Worm (Caenorhabditis elegans) whole organism, L1 larva: ENCODE results near the gene aexr-2.

Experiments
- C34B4.2 ChIP-seq: sonication (generic microtip); optimal IDR thresholded peaks from 2 replicates; lab custom pipeline; 2017; ENCODE audit warnings: mild to moderate bottlenecking, missing genetic modification characterization, missing compliant biosample characterization
- alr-1 ChIP-seq: fragments of 200-800 bp; sonication (Bioruptor generic); optimal IDR thresholded peaks from 2 replicates; lab custom pipeline; 2018; ENCODE audit warnings: borderline replicate concordance, mild to moderate bottlenecking, missing genetic modification characterization, missing compliant biosample characterization
- aly-2 ChIP-seq: fragments of 150-350 bp; optimal IDR thresholded peaks from 2 replicates; lab custom pipeline; 2014; ENCODE audit warnings: missing biosample characterization, missing genetic modification characterization
- blmp-1 ChIP-seq: fragments of 150-350 bp; optimal IDR thresholded peaks from 2 replicates; lab custom pipeline; 2014; ENCODE audit warnings: missing biosample characterization, missing genetic modification characterization
- ceh-8 ChIP-seq: fragments of 200-800 bp; sonication (Bioruptor generic); optimal IDR thresholded peaks from 2 replicates; lab custom pipeline; 2018; ENCODE audit warnings: mild to moderate bottlenecking, missing genetic modification characterization, moderate library complexity, missing compliant biosample characterization
- ceh-90 ChIP-seq: sonication (generic microtip); optimal IDR thresholded peaks from 2 replicates; lab custom pipeline; 2016; ENCODE audit warnings: missing genetic modification characterization, missing compliant biosample characterization
- dpl-1 ChIP-seq, 3 experiments: fragments of 150-350 bp in 2 of 3; sonication (generic microtip) in 1 of 3; optimal IDR thresholded peaks; 2 replicates each; lab custom pipeline; 2014 to 2017; ENCODE audit warnings: missing biosample characterization in 3 of 3, missing genetic modification characterization in 3 of 3, missing genetic modification reagents in 3 of 3
- efl-1 ChIP-seq, 4 experiments: fragments of 150-350 bp; optimal IDR thresholded peaks in 3 of 4; peaks in 1 of 4; 1 replicate in 1 of 4; 2 replicates in 3 of 4; lab custom pipeline; 2014; ENCODE audit warnings: missing biosample characterization in 2 of 4, missing genetic modification characterization in 2 of 4, missing genetic modification reagents in 2 of 4
- efl-3 ChIP-seq: fragments of 200-800 bp; sonication (Bioruptor generic); optimal IDR thresholded peaks from 2 replicates; lab custom pipeline; 2018; ENCODE audit warnings: mild to moderate bottlenecking, missing genetic modification characterization, missing compliant biosample characterization
- egl-13 ChIP-seq: sonication (generic microtip); optimal IDR thresholded peaks from 2 replicates; lab custom pipeline; 2016; ENCODE audit warnings: missing genotype, missing genetic modification reagents, missing genetic modification characterization, missing compliant biosample characterization
- egl-27 ChIP-seq, 2 experiments: fragments of 150-350 bp in 1 of 2; sonication (generic microtip); optimal IDR thresholded peaks; 3 replicates each; lab custom pipeline; 2017 to 2018; ENCODE audit warnings: missing biosample characterization in 2 of 2, missing genetic modification characterization in 2 of 2, missing genetic modification reagents in 2 of 2
- elt-2 ChIP-seq: sonication (generic microtip); optimal IDR thresholded peaks from 2 replicates; lab custom pipeline; 2016; ENCODE audit warnings: missing genetic modification characterization, mild to moderate bottlenecking, inconsistent platforms, missing compliant biosample characterization, missing genetic modification reagents
- elt-3 ChIP-seq, 6 experiments: fragments of 150-350 bp in 1 of 6; sonication (generic microtip); optimal IDR thresholded peaks; 2 replicates each; lab custom pipeline; 2017 to 2018; ENCODE audit warnings: missing biosample characterization in 6 of 6, missing genetic modification characterization in 6 of 6, inconsistent platforms in 1 of 6
- ets-5 ChIP-seq: fragments of 200-800 bp; sonication (Bioruptor generic); IDR thresholded peaks from 2 replicates; pipeline ENCODE4 v1.3.6; 2022; ENCODE audit warnings: missing genetic modification characterization, missing compliant biosample characterization
- fkh-10 ChIP-seq: sonication (generic microtip); optimal IDR thresholded peaks from 2 replicates; lab custom pipeline; 2017; ENCODE audit warnings: missing biosample characterization, missing genetic modification reagents, missing genetic modification characterization
- fkh-4 ChIP-seq: sonication (generic microtip); optimal IDR thresholded peaks from 2 replicates; lab custom pipeline; 2016; ENCODE audit warnings: missing compliant biosample characterization, missing genetic modification characterization, borderline replicate concordance
- fos-1 ChIP-seq: fragments of 150-350 bp; optimal IDR thresholded peaks from 2 replicates; lab custom pipeline; 2014; ENCODE audit warnings: missing biosample characterization, missing genetic modification characterization
- hlh-17 ChIP-seq: fragments of 200-800 bp; sonication (Bioruptor generic); optimal IDR thresholded peaks from 2 replicates; lab custom pipeline; 2018; ENCODE audit warnings: missing genetic modification characterization, mild to moderate bottlenecking, missing compliant biosample characterization, moderate library complexity, borderline replicate concordance
- jun-1 ChIP-seq: fragments of 150-350 bp; optimal IDR thresholded peaks from 2 replicates; lab custom pipeline; 2014; ENCODE audit warnings: missing biosample characterization, missing genetic modification reagents, missing genetic modification characterization
- lin-14 ChIP-seq: fragments of 200-800 bp; sonication (Bioruptor generic); optimal IDR thresholded peaks from 2 replicates; lab custom pipeline; 2018; ENCODE audit warnings: mild to moderate bottlenecking, missing genetic modification characterization, moderate library complexity, missing compliant biosample characterization
- lin-35 ChIP-seq, 2 experiments: fragments of 150-350 bp; optimal IDR thresholded peaks; 2 replicates each; lab custom pipeline; 2014; ENCODE audit warnings: missing biosample characterization in 2 of 2, missing genetic modification characterization in 2 of 2, missing genetic modification reagents in 2 of 2
- lir-3 ChIP-seq: sonication (generic microtip); optimal IDR thresholded peaks from 2 replicates; lab custom pipeline; 2016; ENCODE audit warnings: mild to moderate bottlenecking, missing genetic modification characterization, moderate library complexity, missing compliant biosample characterization; ENCODE audit not compliant: poor library complexity
- mab-9 ChIP-seq: fragments of 200-800 bp; sonication (Bioruptor generic); IDR thresholded peaks from 2 replicates; pipeline ENCODE4 v1.3.6; 2022; ENCODE audit warnings: missing genetic modification reagents, missing genetic modification characterization, missing compliant biosample characterization
- mdl-1 ChIP-seq, 2 experiments: fragments of 150-350 bp; optimal IDR thresholded peaks; 2 replicates each; lab custom pipeline; 2014 to 2017; ENCODE audit warnings: missing biosample characterization in 2 of 2, missing genetic modification characterization in 2 of 2, inconsistent platforms in 1 of 2
- nhr-237 ChIP-seq: fragments of 150-350 bp; optimal IDR thresholded peaks from 2 replicates; lab custom pipeline; 2014; ENCODE audit warnings: missing biosample characterization, missing genetic modification characterization
- nhr-76 ChIP-seq: sonication (generic microtip); optimal IDR thresholded peaks from 2 replicates; lab custom pipeline; 2017; ENCODE audit warnings: missing biosample characterization, missing genetic modification characterization
- nhr-84 ChIP-seq: sonication (generic microtip); optimal IDR thresholded peaks from 2 replicates; lab custom pipeline; 2017; ENCODE audit warnings: missing biosample characterization, missing genetic modification characterization
- nhr-85 ChIP-seq: sonication (generic microtip); peaks from one replicate; lab custom pipeline; 2016; ENCODE audit warnings: missing genetic modification characterization, inconsistent platforms, missing compliant biosample characterization
- nhr-90 ChIP-seq: sonication (generic microtip); optimal IDR thresholded peaks from 2 replicates; lab custom pipeline; 2016; ENCODE audit warnings: mild to moderate bottlenecking, missing genetic modification characterization, missing compliant biosample characterization; ENCODE audit not compliant: poor library complexity
- pag-3 ChIP-seq: sonication (generic microtip); optimal IDR thresholded peaks from 2 replicates; lab custom pipeline; 2017; ENCODE audit warnings: missing genetic modification characterization, mild to moderate bottlenecking, missing compliant biosample characterization, antibody characterized with exemption, borderline replicate concordance; ENCODE audit not compliant: insufficient read depth
- pqm-1 ChIP-seq: sonication (generic microtip); optimal IDR thresholded peaks from 3 replicates; lab custom pipeline; 2017; ENCODE audit warnings: missing biosample characterization, missing genetic modification characterization
- snpc-4 ChIP-seq: fragments of 150-350 bp; optimal IDR thresholded peaks from 2 replicates; lab custom pipeline; 2014; ENCODE audit warnings: missing biosample characterization, missing genetic modification characterization
- swsn-7 ChIP-seq: sonication (generic microtip); optimal IDR thresholded peaks from 2 replicates; lab custom pipeline; 2016; ENCODE audit warnings: missing genetic modification characterization, missing compliant biosample characterization
- tbx-2 ChIP-seq: sonication (generic microtip); optimal IDR thresholded peaks from 2 replicates; lab custom pipeline; 2016; ENCODE audit warnings: missing genetic modification characterization, missing compliant biosample characterization
- tlp-1 ChIP-seq: fragments of 150-350 bp; optimal IDR thresholded peaks from 2 replicates; lab custom pipeline; 2014; ENCODE audit warnings: missing biosample characterization, missing genetic modification characterization
- unc-98 ChIP-seq: fragments of 200-800 bp; sonication (Bioruptor generic); IDR thresholded peaks from 2 replicates; pipeline ENCODE4 v1.3.6; 2022; ENCODE audit warnings: missing genetic modification characterization, missing compliant biosample characterization
- zag-1 ChIP-seq: fragments of 150-350 bp; optimal IDR thresholded peaks from 2 replicates; lab custom pipeline; 2014; ENCODE audit warnings: missing biosample characterization, missing genetic modification characterization
- ztf-4 ChIP-seq: fragments of 150-350 bp; optimal IDR thresholded peaks from 2 replicates; lab custom pipeline; 2014; ENCODE audit warnings: missing biosample characterization, missing genetic modification characterization

Gene aexr-2

ce11 chrX:6607599-6607998 is 23.7 kb downstream of the aexr-2 start:
- no peak for TF ChIP-seq C34B4.2 (tag; lab: Kevin White, UChicago)
- TF ChIP-seq elt-2 = peak; percentile 47
- TF ChIP-seq ceh-90 (tag; lab: Kevin White, UChicago) = no peak
- peak; percentile 2 for TF ChIP-seq pqm-1 (tag; lab: Kevin White, UChicago)
- TF ChIP-seq ceh-8 (GFP tag; lab: Kevin White, UChicago) = no peak
- no peak for TF ChIP-seq jun-1 (tag; lab: Kevin White, UChicago)
- TF ChIP-seq efl-1 (optimal IDR thresholded peaks at IDR 0.05; lab: Kevin White, UChicago) = no peak
- peak in 1 of 2 experiments; percentile 83 for TF ChIP-seq efl-1 (GFP tag; optimal IDR thresholded peaks at IDR 0.05 in 1 of 2; lab: Kevin White, UChicago)
- no peak for TF ChIP-seq nhr-76 (tag; lab: Kevin White, UChicago)
- no peak for TF ChIP-seq mab-9
- TF ChIP-seq fos-1 = peak; percentile 4
- TF ChIP-seq lin-35 (GFP tag; optimal IDR thresholded peaks at IDR 0.05; lab: Kevin White, UChicago) = peak in 1 of 2 experiments; percentile 34
- no peak for TF ChIP-seq tbx-2 (tag; lab: Kevin White, UChicago)
- no peak for TF ChIP-seq ets-5 (GFP tag; lab: Robert Waterston, UW)

ce11 chrX:6606991-6607390 is 24.3 kb downstream of the aexr-2 start, which contains the start of gene cpr-6:
Gene cpr-6 (plus strand): TSS chrX:6607207.
- TF ChIP-seq lin-14 (GFP tag; lab: Kevin White, UChicago) (peak; percentile 0), jun-1 (tag; lab: Kevin White, UChicago) (peak; percentile 5), elt-3 (tag; optimal IDR thresholded peaks at IDR 0.05; lab: Kevin White, UChicago) (no peak), tbx-2 (tag; lab: Kevin White, UChicago) (no peak), efl-1 (optimal IDR thresholded peaks at IDR 0.05; lab: Kevin White, UChicago) (no peak), efl-1 (GFP tag; optimal IDR thresholded peaks at IDR 0.05 in 1 of 2; lab: Kevin White, UChicago) (peak in 1 of 2 experiments; percentile 73), efl-3 (no peak), elt-2 (peak; percentile 89), nhr-84 (tag; lab: Kevin White, UChicago) (no peak), lin-35 (GFP tag; optimal IDR thresholded peaks at IDR 0.05; lab: Kevin White, UChicago) (peak in 1 of 2 experiments; percentile 43), mdl-1 (tag; optimal IDR thresholded peaks at IDR 0.05; lab: Kevin White, UChicago) (peak in 1 of 2 experiments; percentile 9), fos-1 (no peak), swsn-7 (tag; lab: Kevin White, UChicago) (no peak), ceh-90 (tag; lab: Kevin White, UChicago) (no peak), blmp-1 (no peak), nhr-90 (tag; lab: Kevin White, UChicago) (no peak), nhr-237 (tag; lab: Kevin White, UChicago) (no peak), hlh-17 (GFP tag; lab: Kevin White, UChicago) (no peak)

- TF ChIP-seq nhr-85 (no peak), tlp-1 (tag; lab: Kevin White, UChicago) (no peak), snpc-4 (tag; lab: Kevin White, UChicago) (no peak), unc-98 (GFP tag; lab: Robert Waterston, UW) (no peak), ztf-4 (no peak), alr-1 (no peak), C34B4.2 (tag; lab: Kevin White, UChicago) (no peak), egl-27 (tag; optimal IDR thresholded peaks at IDR 0.05; lab: Kevin White, UChicago) (no peak), dpl-1 (GFP tag; optimal IDR thresholded peaks at IDR 0.05; lab: Kevin White, UChicago) (no peak), zag-1 (no peak), aly-2 (tag; lab: Kevin White, UChicago) (no peak), fkh-4 (tag; lab: Kevin White, UChicago) (no peak), lir-3 (tag; lab: Kevin White, UChicago) (no peak), egl-13 (no peak), fkh-10 (GFP tag; lab: Kevin White, UChicago) (no peak), pag-3 (no peak), elt-3 (tag; optimal IDR thresholded peaks at IDR 0.05; lab: Kevin White, UChicago) (no peak), fos-1 (no peak)
Observed at ce11 chrX:6603098-6603497, 28.2 kb downstream of the aexr-2 start, which contains the start of gene F23G4.1. Gene F23G4.1 (minus strand): TSS chrX:6603198.
